Fruit fly (Drosophila melanogaster) whole organism, embryonic: ENCODE data around the gene Tep4.

Experiments used
- ATbp ChIP-seq: fragments of 200-800 bp; sonication (Bioruptor generic); optimal IDR thresholded peaks from 2 replicates; lab custom pipeline; 2017; ENCODE audit warnings: missing biosample characterization, mild to moderate bottlenecking, missing genetic modification characterization, missing genetic modification reagents
- Bgb ChIP-seq: fragments of 200-800 bp; sonication (Bioruptor generic); IDR thresholded peaks from 2 replicates; pipeline ENCODE4 v1.3.6; 2022; ENCODE audit warnings: missing biosample characterization, missing genetic modification characterization; ENCODE audit not compliant: partially characterized antibody
- Blimp-1 ChIP-seq: fragments of 200-800 bp; sonication (Bioruptor generic); optimal IDR thresholded peaks from 3 replicates; lab custom pipeline; 2018; ENCODE audit warnings: missing biosample characterization, missing genetic modification characterization, mild to moderate bottlenecking, moderate library complexity, missing genetic modification reagents
- CG1024 ChIP-seq: fragments of 200-800 bp; sonication (Bioruptor generic); IDR thresholded peaks from 2 replicates; pipeline ENCODE4 v1.3.6; 2022; ENCODE audit warnings: missing biosample characterization, missing genetic modification characterization
- CG10543 ChIP-seq: fragments of 200-800 bp; sonication (Bioruptor generic); optimal IDR thresholded peaks from 3 replicates; lab custom pipeline; 2017; ENCODE audit warnings: missing biosample characterization, mild to moderate bottlenecking, missing genetic modification characterization, moderate library complexity
- CG12744 ChIP-seq: fragments of 200-800 bp; sonication (Bioruptor generic); optimal IDR thresholded peaks from 2 replicates; lab custom pipeline; 2016; ENCODE audit warnings: missing biosample characterization, missing genetic modification characterization
- CG13287 ChIP-seq: fragments of 200-800 bp; sonication (Bioruptor generic); IDR thresholded peaks from 2 replicates; pipeline ENCODE4 v1.3.6; 2022; ENCODE audit warnings: missing biosample characterization, missing genetic modification characterization; ENCODE audit not compliant: partially characterized antibody
- CG13424 ChIP-seq: fragments of 200-800 bp; sonication (Bioruptor generic); optimal IDR thresholded peaks from 2 replicates; lab custom pipeline; 2019; ENCODE audit warnings: missing biosample characterization, mild to moderate bottlenecking, missing genetic modification characterization, moderate library complexity
- CG14441 ChIP-seq: fragments of 200-800 bp; sonication (Bioruptor generic); IDR thresholded peaks from 2 replicates; pipeline ENCODE4 v1.3.6; 2022; ENCODE audit warnings: missing biosample characterization, missing genetic modification characterization
- CG15601 ChIP-seq: fragments of 200-800 bp; sonication (Bioruptor generic); optimal IDR thresholded peaks from 3 replicates; lab custom pipeline; 2019; ENCODE audit warnings: missing biosample characterization, mild to moderate bottlenecking, missing genetic modification characterization, moderate library complexity
- CG16813 ChIP-seq: fragments of 200-800 bp; sonication (Bioruptor generic); IDR thresholded peaks from 3 replicates; pipeline ENCODE4 v1.3.6; 2022; ENCODE audit warnings: missing biosample characterization, missing genetic modification characterization; ENCODE audit not compliant: partially characterized antibody
- CG18619 ChIP-seq: fragments of 200-800 bp; sonication (Bioruptor generic); optimal IDR thresholded peaks from 3 replicates; lab custom pipeline; 2017; ENCODE audit warnings: missing biosample characterization, mild to moderate bottlenecking, missing genetic modification characterization
- CG18764 ChIP-seq: fragments of 200-800 bp; sonication (Bioruptor generic); optimal IDR thresholded peaks from 3 replicates; lab custom pipeline; 2016; ENCODE audit warnings: missing biosample characterization, missing genetic modification characterization
- CG2116 ChIP-seq: fragments of 200-800 bp; sonication (Bioruptor generic); optimal IDR thresholded peaks from 3 replicates; lab custom pipeline; 2018; ENCODE audit warnings: missing biosample characterization, mild to moderate bottlenecking, missing genetic modification characterization
- CG2712 ChIP-seq: fragments of 200-800 bp; optimal IDR thresholded peaks from 3 replicates; lab custom pipeline; 2019; ENCODE audit warnings: missing biosample characterization, mild to moderate bottlenecking, missing genetic modification characterization, moderate library complexity
- CG34224 ChIP-seq: fragments of 200-800 bp; sonication (Bioruptor generic); IDR thresholded peaks from 3 replicates; pipeline ENCODE4 v1.3.6; 2022; ENCODE audit warnings: missing biosample characterization, missing genetic modification characterization; ENCODE audit not compliant: partially characterized antibody
- CG3847 ChIP-seq: fragments of 200-800 bp; sonication (Bioruptor generic); IDR thresholded peaks from 2 replicates; pipeline ENCODE4 v1.3.6; 2022; ENCODE audit warnings: missing biosample characterization, missing genetic modification characterization
- CG6854 ChIP-seq: fragments of 200-800 bp; sonication (Bioruptor generic); optimal IDR thresholded peaks from 3 replicates; lab custom pipeline; 2017; ENCODE audit warnings: missing biosample characterization, mild to moderate bottlenecking, missing genetic modification characterization
- Deaf1 ChIP-seq: fragments of 200-800 bp; optimal IDR thresholded peaks from 3 replicates; lab custom pipeline; 2019; ENCODE audit warnings: missing biosample characterization, mild to moderate bottlenecking, missing genetic modification characterization, moderate library complexity
- Dll ChIP-seq: fragments of 200-800 bp; sonication (Bioruptor generic); IDR thresholded peaks from 4 replicates; pipeline ENCODE4 v1.3.6; 2022; ENCODE audit warnings: missing biosample characterization, missing genetic modification characterization; ENCODE audit not compliant: partially characterized antibody
- Dref ChIP-seq: fragments of 200-800 bp; sonication (Bioruptor generic); IDR thresholded peaks from 2 replicates; pipeline ENCODE4 v1.3.6; 2022; ENCODE audit warnings: missing biosample characterization, missing genetic modification characterization
- Drgx ChIP-seq: fragments of 200-800 bp; sonication (Bioruptor generic); IDR thresholded peaks from 2 replicates; pipeline ENCODE4 v1.3.6; 2022; ENCODE audit warnings: missing biosample characterization, missing genetic modification characterization
- H2.0 ChIP-seq: fragments of 200-800 bp; sonication (Bioruptor generic); IDR thresholded peaks from 2 replicates; pipeline ENCODE4 v1.3.6; 2022; ENCODE audit warnings: missing biosample characterization, missing genetic modification characterization
- Lpt ChIP-seq: fragments of >200 bp; optimal IDR thresholded peaks from 2 replicates; lab custom pipeline; 2018; ENCODE audit warnings: missing biosample characterization, missing genetic modification characterization
- MTF-1 ChIP-seq: fragments of 200-800 bp; sonication (Bioruptor generic); optimal IDR thresholded peaks from 2 replicates; lab custom pipeline; 2018; ENCODE audit warnings: missing biosample characterization, mild to moderate bottlenecking, missing genetic modification characterization, borderline replicate concordance
- Mrtf ChIP-seq: fragments of 200-800 bp; sonication (Bioruptor generic); IDR thresholded peaks from 3 replicates; pipeline ENCODE4 v1.3.6; 2022; ENCODE audit warnings: missing biosample characterization, missing genetic modification characterization
- Myb ChIP-seq: fragments of 200-800 bp; sonication (Bioruptor generic); optimal IDR thresholded peaks from 2 replicates; lab custom pipeline; 2016; ENCODE audit warnings: missing biosample characterization, missing genetic modification characterization
- Ptx1 ChIP-seq: fragments of 200-800 bp; sonication (Bioruptor generic); IDR thresholded peaks from 2 replicates; pipeline ENCODE4 v1.3.6; 2022; ENCODE audit warnings: missing biosample characterization, missing genetic modification characterization
- Rfx ChIP-seq: fragments of 200-800 bp; sonication (Bioruptor generic); IDR thresholded peaks from 2 replicates; pipeline ENCODE4 v1.3.6; 2022; ENCODE audit warnings: missing biosample characterization, missing genetic modification characterization
- aop ChIP-seq: fragments of 200-800 bp; sonication (Bioruptor generic); IDR thresholded peaks from 2 replicates; pipeline ENCODE4 v1.3.6; 2022; ENCODE audit warnings: missing biosample characterization, missing genetic modification characterization
- ato ChIP-seq: fragments of 200-800 bp; sonication (Bioruptor generic); IDR thresholded peaks from 2 replicates; pipeline ENCODE4 v1.3.6; 2022; ENCODE audit warnings: missing biosample characterization, missing genetic modification characterization; ENCODE audit not compliant: partially characterized antibody
- bbx ChIP-seq: fragments of 200-800 bp; sonication (Bioruptor generic); IDR thresholded peaks from 2 replicates; pipeline ENCODE4 v1.3.6; 2022; ENCODE audit warnings: missing biosample characterization, missing genetic modification characterization; ENCODE audit not compliant: partially characterized antibody
- chinmo ChIP-seq: fragments of 200-800 bp; sonication (Bioruptor generic); IDR thresholded peaks from 4 replicates; pipeline ENCODE4 v1.3.6; 2022; ENCODE audit warnings: missing biosample characterization, missing genetic modification characterization; ENCODE audit not compliant: partially characterized antibody
- crol ChIP-seq: fragments of 200-800 bp; sonication (Bioruptor generic); IDR thresholded peaks from 2 replicates; pipeline ENCODE4 v1.3.6; 2022; ENCODE audit warnings: missing biosample characterization, missing genetic modification characterization
- ewg ChIP-seq: fragments of 200-800 bp; sonication (Bioruptor generic); optimal IDR thresholded peaks from 3 replicates; lab custom pipeline; 2017; ENCODE audit warnings: mild to moderate bottlenecking, missing biosample characterization, missing genetic modification reagents, missing genetic modification characterization
- grn ChIP-seq: fragments of 200-800 bp; sonication (Bioruptor generic); optimal IDR thresholded peaks from 3 replicates; lab custom pipeline; 2017; ENCODE audit warnings: missing biosample characterization, missing genetic modification characterization
- hb ChIP-seq: fragments of 200-800 bp; sonication (Bioruptor generic); IDR thresholded peaks from 3 replicates; pipeline ENCODE4 v1.3.6; 2022; ENCODE audit warnings: missing biosample characterization, missing genetic modification characterization; ENCODE audit not compliant: partially characterized antibody
- hbn ChIP-seq: fragments of 200-800 bp; sonication (Bioruptor generic); IDR thresholded peaks from 2 replicates; pipeline ENCODE4 v1.3.6; 2022; ENCODE audit warnings: missing biosample characterization, missing genetic modification characterization; ENCODE audit not compliant: partially characterized antibody
- lmd ChIP-seq: fragments of 200-800 bp; sonication (Bioruptor generic); IDR thresholded peaks from 2 replicates; pipeline ENCODE4 v1.3.6; 2022; ENCODE audit warnings: missing biosample characterization, missing genetic modification characterization
- nom ChIP-seq: fragments of 200-800 bp; sonication (Bioruptor generic); optimal IDR thresholded peaks from 2 replicates; lab custom pipeline; 2017; ENCODE audit warnings: missing biosample characterization, missing genetic modification characterization, mild to moderate bottlenecking, moderate library complexity, missing genetic modification reagents
- ro ChIP-seq: fragments of 200-800 bp; sonication (Bioruptor generic); IDR thresholded peaks from 2 replicates; pipeline ENCODE4 v1.3.6; 2022; ENCODE audit warnings: missing biosample characterization, missing genetic modification characterization
- sens ChIP-seq: fragments of 200-800 bp; sonication (Bioruptor generic); peaks from one replicate; lab custom pipeline; 2016; ENCODE audit warnings: missing biosample characterization, missing genetic modification characterization
- tll ChIP-seq, 2 experiments: fragments of 200-800 bp in 1 of 2; fragments of >200 bp in 1 of 2; sonication (Bioruptor generic) in 1 of 2; optimal IDR thresholded peaks; 2 replicates each; lab custom pipeline; 2017 to 2019; ENCODE audit warnings: missing biosample characterization in 2 of 2, missing genetic modification characterization in 2 of 2, mild to moderate bottlenecking in 1 of 2, moderate library complexity in 1 of 2
- unc-4 ChIP-seq: fragments of 200-800 bp; sonication (Bioruptor generic); IDR thresholded peaks from 2 replicates; pipeline ENCODE4 v1.3.6; 2022; ENCODE audit warnings: missing biosample characterization, missing genetic modification characterization; ENCODE audit not compliant: partially characterized antibody
- yki ChIP-seq: fragments of >200 bp; optimal IDR thresholded peaks from 3 replicates; lab custom pipeline; 2018
- zen2 ChIP-seq: fragments of 200-800 bp; sonication (Bioruptor generic); IDR thresholded peaks from 3 replicates; pipeline ENCODE4 v1.3.6; 2022; ENCODE audit warnings: missing biosample characterization, missing genetic modification characterization; ENCODE audit not compliant: partially characterized antibody
- zfh1 ChIP-seq: fragments of 200-800 bp; sonication (Bioruptor generic); IDR thresholded peaks from 3 replicates; pipeline ENCODE4 v1.3.6; 2022; ENCODE audit warnings: missing biosample characterization, missing genetic modification characterization

Gene Tep4

DNA sequence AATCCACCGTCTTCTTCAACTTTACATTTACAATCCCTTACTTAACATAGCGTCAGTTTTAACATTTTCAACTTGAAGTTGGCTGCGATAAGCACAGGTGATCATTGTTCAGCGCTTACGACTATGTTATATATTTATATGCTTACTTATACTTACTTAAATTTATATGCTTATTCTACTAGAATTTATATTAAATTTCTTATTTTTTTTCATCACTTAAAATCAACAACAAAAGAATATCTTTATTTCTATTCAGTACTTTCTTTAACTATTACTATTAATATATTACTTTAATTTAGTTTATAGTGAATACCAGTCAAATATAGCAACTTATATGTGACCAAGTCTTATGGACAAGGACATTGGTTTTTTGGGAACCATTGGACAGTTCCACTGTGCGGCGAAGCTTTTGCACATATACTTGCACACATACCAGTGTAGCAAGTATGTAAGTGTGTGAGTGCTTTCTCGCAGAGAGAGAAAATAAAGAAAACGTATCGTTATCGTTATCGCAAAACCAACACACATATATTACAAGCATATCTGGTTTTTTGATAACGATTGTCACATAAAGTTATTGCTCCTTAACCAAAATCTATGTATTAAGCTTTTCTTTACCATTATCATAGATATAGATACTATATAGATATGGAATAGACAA, 31.0 kb upstream of the Tep4 start, which contains the start of gene Hasp (continued):
- peak; percentile 75 for TF ChIP-seq Blimp-1 (GFP tag; lab: Kevin White, UChicago)
- TF ChIP-seq nom: no peak
- peak; percentile 3; the same call in 1 of the 2 replicates for TF ChIP-seq CG1024
- TF ChIP-seq Myb (GFP tag; lab: Kevin White, UChicago): peak; percentile 21
- peak; percentile 51 for TF ChIP-seq CG13424
- TF ChIP-seq ro (GFP tag; lab: Robert Waterston, UW): 0 out of 2 replicates have a peak, but pooled peaks have one; percentile 19
- TF ChIP-seq Dref (GFP tag; lab: Robert Waterston, UW): peak; percentile 62
- no peak for TF ChIP-seq Mrtf (GFP tag; lab: Robert Waterston, UW)
- no peak for TF ChIP-seq yki (lab: Kevin White, UChicago)
- peak; percentile 58; the same call in 1 of the 2 replicates for TF ChIP-seq lmd
- TF ChIP-seq CG14441 (GFP tag; lab: Robert Waterston, UW): peak; percentile 53; the same call in 1 of the 2 replicates
- peak; percentile 29 for TF ChIP-seq CG18619 (GFP tag; lab: Kevin White, UChicago)
- peak; percentile 72 for TF ChIP-seq CG2712 (tag; lab: Kevin White, UChicago)
- TF ChIP-seq H2.0 (GFP tag; lab: Robert Waterston, UW): 0 out of 2 replicates have a peak, but pooled peaks have one; percentile 19
- TF ChIP-seq Lpt (GFP tag; lab: Kevin White, UChicago): no peak
- TF ChIP-seq Ptx1 (GFP tag; lab: Robert Waterston, UW): peak; percentile 51
- peak; percentile 46 for TF ChIP-seq CG6854 (GFP tag; lab: Kevin White, UChicago)
- TF ChIP-seq Deaf1: peak; percentile 47
- peak; percentile 89 for TF ChIP-seq bbx (GFP tag; lab: Robert Waterston, UW)
- TF ChIP-seq MTF-1 (GFP tag; lab: Kevin White, UChicago): peak; percentile 4
- TF ChIP-seq Rfx (GFP tag; lab: Robert Waterston, UW): peak; percentile 67
- peak; percentile 79 for TF ChIP-seq zfh1
- peak; percentile 44 for TF ChIP-seq ATbp (GFP tag; lab: Kevin White, UChicago)

DNA sequence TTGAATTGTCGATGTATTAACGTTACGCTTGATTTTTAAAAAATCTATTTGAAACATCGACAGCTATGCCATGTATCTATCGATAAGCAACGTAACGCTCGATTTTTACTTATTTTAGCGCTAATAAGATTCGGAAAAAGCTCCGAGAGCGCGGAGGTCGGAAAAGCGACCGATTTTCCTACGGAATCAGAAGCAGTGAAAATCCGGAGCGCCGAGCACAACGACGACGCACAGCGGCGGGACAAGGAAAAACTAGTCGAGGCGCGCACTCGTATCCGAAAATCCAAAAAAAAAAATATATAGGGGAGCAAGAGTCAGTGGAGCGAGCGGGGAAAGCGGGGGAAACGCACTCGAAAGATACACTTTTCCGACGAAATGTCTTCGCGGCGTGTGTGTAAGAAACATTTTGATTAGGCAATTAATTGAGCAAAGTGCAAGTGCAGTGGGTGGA, 29.6 kb upstream of the Tep4 start, which contains the start of gene CG10132:
Gene CG10132 (plus strand): TSS at position 189 of the 451 bp plus-strand sequence.
- TF ChIP-seq Myb (GFP tag; lab: Kevin White, UChicago): peak; percentile 86
- 0 out of 2 replicates have a peak, but pooled peaks have one; percentile 14 for TF ChIP-seq Drgx (GFP tag; lab: Robert Waterston, UW)
- peak; percentile 75 for TF ChIP-seq zen2
- TF ChIP-seq CG18764 (GFP tag; lab: Kevin White, UChicago): no peak
- no peak for TF ChIP-seq CG12744 (GFP tag; lab: Kevin White, UChicago)
- TF ChIP-seq CG10543 (GFP tag; lab: Kevin White, UChicago): peak; percentile 5
- TF ChIP-seq chinmo: 0 out of 4 replicates have a peak, but pooled peaks have one; percentile 57
- peak; percentile 67; the same call in 1 of the 3 replicates for TF ChIP-seq hb (GFP tag; lab: Robert Waterston, UW)
- peak; percentile 66 for TF ChIP-seq CG13287 (GFP tag; lab: Robert Waterston, UW)
- TF ChIP-seq sens: peak; percentile 66
- TF ChIP-seq ewg (GFP tag; lab: Kevin White, UChicago): peak; percentile 32
- peak; percentile 89 for TF ChIP-seq crol (GFP tag; lab: Robert Waterston, UW)
- TF ChIP-seq aop (GFP tag; lab: Robert Waterston, UW): no peak
- TF ChIP-seq CG16813 (GFP tag; lab: Robert Waterston, UW): peak; percentile 53; the same call in 2 of the 3 replicates
- TF ChIP-seq CG15601 (tag; lab: Kevin White, UChicago): no peak
- TF ChIP-seq ato: peak; percentile 53
- no peak for TF ChIP-seq grn
- TF ChIP-seq Bgb: peak; percentile 41; the same call in 1 of the 2 replicates
- no peak for TF ChIP-seq tll (GFP tag; optimal IDR thresholded peaks at IDR 0.05; lab: Kevin White, UChicago)
- 0 out of 2 replicates have a peak, but pooled peaks have one; percentile 29 for TF ChIP-seq hbn (GFP tag; lab: Robert Waterston, UW)
- TF ChIP-seq CG3847 (GFP tag; lab: Robert Waterston, UW): no peak
- peak; percentile 59; the same call in 2 of the 3 replicates for TF ChIP-seq CG34224 (GFP tag; lab: Robert Waterston, UW)
- peak; percentile 21 for TF ChIP-seq CG2116
- TF ChIP-seq Dll (GFP tag; lab: Robert Waterston, UW): peak; percentile 53; the same call in 1 of the 4 replicates
- TF ChIP-seq unc-4 (GFP tag; lab: Robert Waterston, UW): peak; percentile 46; the same call in 1 of the 2 replicates
